Worm (Caenorhabditis elegans): Measurements from ENCODE around the gene cest-25.

The cest-25 gene

DNA sequence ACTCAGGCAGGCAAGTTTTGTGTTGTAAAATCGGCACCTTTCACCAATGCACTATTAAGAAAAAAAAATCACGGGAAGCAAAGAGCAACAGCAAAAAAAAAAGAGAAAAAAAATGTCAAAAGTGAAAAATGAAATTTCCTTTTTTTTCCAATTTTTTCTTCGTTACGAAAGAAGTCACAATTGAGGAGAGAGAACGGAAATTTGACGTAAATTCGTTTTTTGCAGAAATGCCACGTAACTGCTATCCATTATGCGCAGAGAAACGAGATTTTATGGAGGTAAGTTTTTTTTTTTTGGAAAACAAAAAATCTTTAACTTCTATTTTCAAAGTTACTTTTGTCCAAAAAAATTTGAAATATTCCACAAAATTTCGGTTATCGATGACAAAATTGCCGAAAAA is 52.7 kb downstream of the cest-25 start:
- no peak for TF ChIP-seq nhr-25 (tag; optimal IDR thresholded peaks at IDR 0.05)
- peak; percentile 81 for TF ChIP-seq fkh-10 (GFP tag; optimal IDR thresholded peaks at IDR 0.05)
- TF ChIP-seq sea-2 (GFP tag; optimal IDR thresholded peaks at IDR 0.05), result no peak

DNA sequence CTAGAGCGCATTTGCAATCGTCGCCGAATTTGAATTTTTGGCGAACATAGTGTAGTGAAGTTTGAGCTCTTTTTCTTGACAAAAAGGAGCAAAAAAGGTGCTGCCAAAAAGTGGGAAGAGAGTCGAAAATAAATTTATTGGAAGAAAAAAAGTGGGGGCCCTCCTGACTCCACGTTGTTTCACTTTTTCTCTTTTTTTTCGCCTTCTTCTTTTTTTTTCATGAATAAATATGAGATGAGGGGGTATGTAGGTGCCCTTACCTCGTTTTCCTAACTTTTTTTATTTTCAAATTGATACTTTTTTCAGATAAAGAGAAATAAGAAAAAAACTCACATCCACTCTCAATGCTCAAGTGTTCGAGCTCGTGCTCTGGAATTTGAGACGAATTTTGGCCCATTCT is 53.3 kb downstream of the cest-25 start, which contains the start of the genes Y71H2AL.2, Y71H2AL.4 and pbo-1:
Gene Y71H2AL.2, plus strand, starts transcription at position 301 of the 400 bp plus-strand sequence.
Gene Y71H2AL.4, plus strand, starts transcription at position 345 of the 400 bp plus-strand sequence.
Gene pbo-1, minus strand, starts transcription at position 400 of the 400 bp plus-strand sequence.
- TF ChIP-seq elt-3 (tag; optimal IDR thresholded peaks at IDR 0.05), result no peak
- no peak for TF ChIP-seq egl-27 (tag; optimal IDR thresholded peaks at IDR 0.05)
- TF ChIP-seq elt-1 (tag; optimal IDR thresholded peaks at IDR 0.05), result no peak

Measured in whole organism, L3 larva.